Worm (Caenorhabditis elegans): ENCODE measurements around the gene sar-1.

DNA sequence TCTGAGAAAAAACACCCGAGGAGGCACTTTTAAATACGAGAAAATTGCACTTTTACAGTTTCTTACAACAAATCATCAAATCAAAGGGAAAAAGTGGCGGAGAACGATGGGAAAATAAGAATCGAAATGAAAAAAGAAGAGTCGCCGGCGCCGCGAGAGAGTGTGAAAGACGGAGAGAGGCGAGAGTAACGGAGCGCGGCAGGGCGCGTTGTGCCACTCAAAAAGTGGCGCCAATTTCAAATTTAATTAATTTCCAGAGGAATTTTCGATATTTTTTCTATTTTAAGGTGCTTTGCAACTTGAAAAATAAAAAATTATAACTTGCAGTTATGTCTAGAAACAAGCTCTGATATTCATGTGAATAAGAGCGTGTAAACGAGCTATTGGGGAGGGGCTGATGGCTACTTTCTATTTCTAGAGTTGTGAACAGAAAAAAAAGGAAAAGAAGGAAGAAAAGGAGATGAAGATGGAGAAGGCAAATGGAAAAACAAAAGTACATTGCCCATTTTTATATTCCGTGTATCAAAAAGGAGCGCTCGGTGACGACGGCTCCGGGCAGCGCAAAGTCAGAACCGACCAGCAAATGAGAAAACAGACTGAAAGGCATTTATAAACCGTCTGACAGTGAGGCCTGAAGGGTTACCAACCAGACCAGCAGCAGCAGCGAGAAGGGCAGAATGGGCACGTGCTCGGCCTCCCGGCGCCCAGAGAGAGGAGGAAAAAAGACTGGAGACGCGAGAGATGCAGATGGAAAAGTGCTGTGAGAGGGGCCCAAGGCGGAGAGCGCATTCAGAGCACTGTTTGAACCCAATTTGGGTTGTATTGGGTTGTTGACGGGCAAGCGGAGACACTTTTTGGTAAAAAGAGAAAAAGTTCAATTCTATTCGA lies 42.0 kb downstream of the sar-1 start:
- TF ChIP-seq ztf-23 (GFP tag; IDR thresholded peaks at IDR 0.05) (no peak), cog-1 (tag; optimal IDR thresholded peaks at IDR 0.05) (no peak), flt-1 (GFP tag; IDR thresholded peaks at IDR 0.05) (no peak)
